Worm (Caenorhabditis elegans) whole organism, L3 larva: ENCODE measurements around the gene mcm-7.

ENCODE experiments used
- daf-12 ChIP-seq: fragments of 150-350 bp; optimal IDR thresholded peaks from 2 replicates; lab custom pipeline; 2014; ENCODE audit warnings: missing biosample characterization, missing genetic modification reagents, missing genetic modification characterization
- egl-27 ChIP-seq: sonication (generic microtip); optimal IDR thresholded peaks from 4 replicates; lab custom pipeline; 2017; ENCODE audit warnings: missing biosample characterization, missing genetic modification reagents, missing genetic modification characterization
- elt-3 ChIP-seq, 3 experiments: fragments of 150-350 bp in 1 of 3; sonication (generic microtip) in 2 of 3; optimal IDR thresholded peaks; 2 replicates in 2 of 3; 4 replicates in 1 of 3; lab custom pipeline; 2014 to 2017; ENCODE audit warnings: missing biosample characterization in 3 of 3, missing genetic modification characterization in 3 of 3
- lin-39 ChIP-seq: fragments of 150-350 bp; optimal IDR thresholded peaks from 2 replicates; lab custom pipeline; 2018; ENCODE audit warnings: missing biosample characterization, missing genetic modification reagents, missing genetic modification characterization
- mdl-1 ChIP-seq: fragments of 150-350 bp; optimal IDR thresholded peaks from 2 replicates; lab custom pipeline; 2014; ENCODE audit warnings: missing biosample characterization, missing genetic modification characterization
- nhr-43 ChIP-seq: sonication (generic microtip); optimal IDR thresholded peaks from 2 replicates; lab custom pipeline; 2016; ENCODE audit warnings: mild to moderate bottlenecking, missing genetic modification characterization, missing compliant biosample characterization; ENCODE audit not compliant: poor library complexity, severe bottlenecking
- unc-39 ChIP-seq: sonication (generic microtip); optimal IDR thresholded peaks from 4 replicates; lab custom pipeline; 2017; ENCODE audit warnings: missing biosample characterization, missing genetic modification characterization
- unc-62 ChIP-seq: fragments of 150-350 bp; sonication (generic microtip); optimal IDR thresholded peaks from 4 replicates; lab custom pipeline; 2014; ENCODE audit warnings: missing biosample characterization, missing genetic modification reagents, missing genetic modification characterization

- TF ChIP-seq egl-27 (no peak), mdl-1 (tag; lab: Kevin White, UChicago) (no peak), lin-39 (tag; lab: Kevin White, UChicago) (no peak), unc-39 (tag; lab: Kevin White, UChicago) (no peak), daf-12 (tag; lab: Kevin White, UChicago) (no peak), elt-3 (tag; optimal IDR thresholded peaks at IDR 0.05; lab: Kevin White, UChicago) (no peak), unc-62 (GFP tag; lab: Kevin White, UChicago) (no peak), nhr-43 (tag; lab: Kevin White, UChicago) (no peak)
Measured at ce11 chrV:4346325-4346724, 641 bp upstream of the mcm-7 start, which contains the start of gene hpo-18.
